Fruit fly (Drosophila melanogaster) whole organism, pupa: Measurements from ENCODE around the gene CG17196.

Source experiments
- CG10348 ChIP-seq: fragments of 200-800 bp; sonication (Bioruptor generic); IDR thresholded peaks from 2 replicates; pipeline ENCODE4 v1.3.6; 2022; ENCODE audit warnings: missing biosample characterization, missing genetic modification characterization
- CG12605 ChIP-seq: fragments of 200-800 bp; sonication (Bioruptor generic); IDR thresholded peaks from 2 replicates; pipeline ENCODE4 v1.3.6; 2022; ENCODE audit warnings: missing biosample characterization, missing genetic modification characterization
- CG13204 ChIP-seq: fragments of 200-800 bp; sonication (Bioruptor generic); optimal IDR thresholded peaks from 2 replicates; lab custom pipeline; 2018; ENCODE audit warnings: missing biosample characterization, mild to moderate bottlenecking, missing genetic modification characterization, moderate library complexity
- CG14655 ChIP-seq: fragments of 200-800 bp; sonication (Bioruptor generic); optimal IDR thresholded peaks from 3 replicates; lab custom pipeline; 2017; ENCODE audit warnings: mild to moderate bottlenecking, missing biosample characterization, missing genetic modification reagents, missing genetic modification characterization
- CG15710 ChIP-seq: fragments of 200-800 bp; sonication (Bioruptor generic); optimal IDR thresholded peaks from 2 replicates; lab custom pipeline; 2018; ENCODE audit warnings: missing biosample characterization, mild to moderate bottlenecking, missing genetic modification characterization, moderate library complexity
- CG17806 ChIP-seq: fragments of 200-800 bp; sonication (Bioruptor generic); optimal IDR thresholded peaks from 2 replicates; lab custom pipeline; 2018; ENCODE audit warnings: missing biosample characterization, mild to moderate bottlenecking, missing genetic modification characterization, moderate library complexity
- CG32121 ChIP-seq: fragments of 200-800 bp; sonication (Bioruptor generic); IDR thresholded peaks from 2 replicates; pipeline ENCODE4 v1.3.6; 2022; ENCODE audit warnings: missing biosample characterization, missing genetic modification characterization
- CG34367 ChIP-seq: fragments of 200-800 bp; sonication (Bioruptor generic); optimal IDR thresholded peaks from 2 replicates; lab custom pipeline; 2018; ENCODE audit warnings: missing biosample characterization, mild to moderate bottlenecking, missing genetic modification characterization
- CG4496 ChIP-seq: fragments of 200-800 bp; sonication (Bioruptor generic); IDR thresholded peaks from 3 replicates; pipeline ENCODE4 v1.3.6; 2022; ENCODE audit warnings: missing biosample characterization, missing genetic modification characterization
- CG8159 ChIP-seq: fragments of 200-800 bp; sonication (Bioruptor generic); optimal IDR thresholded peaks from 3 replicates; lab custom pipeline; 2018; ENCODE audit warnings: missing biosample characterization, mild to moderate bottlenecking, missing genetic modification characterization, moderate library complexity
- CG8301 ChIP-seq: fragments of 200-800 bp; sonication (Bioruptor generic); optimal IDR thresholded peaks from 2 replicates; lab custom pipeline; 2018; ENCODE audit warnings: missing biosample characterization, mild to moderate bottlenecking, missing genetic modification characterization
- CG9948 ChIP-seq: fragments of 200-800 bp; sonication (Bioruptor generic); optimal IDR thresholded peaks from 2 replicates; lab custom pipeline; 2018; ENCODE audit warnings: missing biosample characterization, mild to moderate bottlenecking, missing genetic modification characterization, moderate library complexity
- D1 ChIP-seq: fragments of 200-800 bp; sonication (Bioruptor generic); optimal IDR thresholded peaks from 2 replicates; lab custom pipeline; 2018; ENCODE audit warnings: missing biosample characterization, mild to moderate bottlenecking, missing genetic modification characterization, moderate library complexity
- EcR ChIP-seq: fragments of 200-800 bp; sonication (Bioruptor generic); optimal IDR thresholded peaks from 3 replicates; lab custom pipeline; 2019; ENCODE audit warnings: missing biosample characterization, missing genetic modification characterization, mild to moderate bottlenecking, moderate library complexity, missing genetic modification reagents
- Ets98B ChIP-seq: fragments of 200-800 bp; sonication (Bioruptor generic); IDR thresholded peaks from 2 replicates; pipeline ENCODE4 v1.3.6; 2022; ENCODE audit warnings: missing biosample characterization, missing genetic modification characterization
- Pif1A ChIP-seq: fragments of 200-800 bp; sonication (Bioruptor generic); optimal IDR thresholded peaks from 3 replicates; lab custom pipeline; 2016; ENCODE audit warnings: missing biosample characterization, missing genetic modification characterization
- Pif1B ChIP-seq: fragments of 200-800 bp; sonication (Bioruptor generic); optimal IDR thresholded peaks from 3 replicates; lab custom pipeline; 2016; ENCODE audit warnings: missing biosample characterization, missing genetic modification characterization
- Snoo ChIP-seq: fragments of 200-800 bp; sonication (Bioruptor generic); optimal IDR thresholded peaks from 3 replicates; lab custom pipeline; 2017; ENCODE audit warnings: missing biosample characterization, mild to moderate bottlenecking, missing genetic modification characterization, inconsistent platforms
- fd96Ca ChIP-seq: fragments of 200-800 bp; sonication (Bioruptor generic); IDR thresholded peaks from 3 replicates; pipeline ENCODE4 v1.3.6; 2022; ENCODE audit warnings: missing biosample characterization, missing genetic modification characterization
- gl ChIP-seq: fragments of 200-800 bp; sonication (Bioruptor generic); optimal IDR thresholded peaks from 2 replicates; lab custom pipeline; 2018; ENCODE audit warnings: missing biosample characterization, mild to moderate bottlenecking, missing genetic modification characterization
- rn ChIP-seq: fragments of 200-800 bp; sonication (Bioruptor generic); IDR thresholded peaks from 2 replicates; pipeline ENCODE4 v1.3.6; 2022; ENCODE audit warnings: missing biosample characterization, missing genetic modification characterization

CG17196 gene

DNA sequence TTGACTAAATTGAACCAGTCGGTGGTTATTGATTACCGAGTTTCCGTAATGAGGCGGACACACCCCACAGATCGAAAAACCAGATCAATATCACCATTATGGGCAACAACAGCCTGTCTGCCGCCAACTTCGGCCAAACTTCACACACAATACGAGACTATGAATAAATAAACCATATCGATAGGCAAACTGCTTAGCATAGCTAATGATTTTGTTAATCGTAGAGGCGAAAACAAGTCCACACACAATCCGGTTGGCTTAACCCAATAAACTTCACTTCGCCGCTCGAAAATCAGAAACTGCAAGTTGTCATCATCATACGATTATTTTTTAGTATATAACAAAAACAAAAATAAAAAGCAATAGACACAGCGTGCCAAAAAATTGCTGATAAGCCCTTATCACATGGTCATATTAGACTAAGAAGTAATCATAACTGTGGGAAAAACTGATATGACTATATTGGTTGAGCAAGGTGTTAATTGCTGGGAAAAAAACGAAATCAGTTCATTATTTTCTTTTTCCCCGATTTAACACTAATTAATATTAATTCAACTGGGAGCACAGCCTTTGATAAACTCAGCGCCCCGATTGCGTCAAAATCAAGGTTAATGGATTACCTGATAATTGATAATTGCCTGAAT is 20.1 kb downstream of the CG17196 start:
- TF ChIP-seq CG34367 (tag; lab: Kevin White, UChicago): no peak
- TF ChIP-seq Ets98B: no peak
- no peak for TF ChIP-seq Pif1B (GFP tag; lab: Kevin White, UChicago)
- TF ChIP-seq EcR (GFP tag; lab: Kevin White, UChicago): no peak
- no peak for TF ChIP-seq CG32121 (GFP tag; lab: Robert Waterston, UW)
- TF ChIP-seq fd96Ca (GFP tag; lab: Robert Waterston, UW): no peak
- no peak for TF ChIP-seq CG8301 (tag; lab: Kevin White, UChicago)
- TF ChIP-seq CG12605: no peak
- no peak for TF ChIP-seq CG10348 (GFP tag; lab: Robert Waterston, UW)
- TF ChIP-seq CG9948 (tag; lab: Kevin White, UChicago): no peak
- TF ChIP-seq gl (tag; lab: Kevin White, UChicago): no peak
- no peak for TF ChIP-seq rn (GFP tag; lab: Robert Waterston, UW)
- TF ChIP-seq Snoo (tag; lab: Kevin White, UChicago): no peak
- no peak for TF ChIP-seq D1 (tag; lab: Kevin White, UChicago)
- no peak for TF ChIP-seq CG13204 (GFP tag; lab: Kevin White, UChicago)
- no peak for TF ChIP-seq CG8159 (tag; lab: Kevin White, UChicago)
- TF ChIP-seq CG14655: no peak
- TF ChIP-seq CG15710 (tag; lab: Kevin White, UChicago): no peak
- no peak for TF ChIP-seq Pif1A (GFP tag; lab: Kevin White, UChicago)
- no peak for TF ChIP-seq CG17806 (tag; lab: Kevin White, UChicago)

- TF ChIP-seq CG14655 (peak; percentile 3), EcR (GFP tag; lab: Kevin White, UChicago) (no peak), CG13204 (GFP tag; lab: Kevin White, UChicago) (no peak)
These were observed 21.1 kb downstream of the CG17196 start for dm6 chr3R:25754844-25755429.

DNA sequence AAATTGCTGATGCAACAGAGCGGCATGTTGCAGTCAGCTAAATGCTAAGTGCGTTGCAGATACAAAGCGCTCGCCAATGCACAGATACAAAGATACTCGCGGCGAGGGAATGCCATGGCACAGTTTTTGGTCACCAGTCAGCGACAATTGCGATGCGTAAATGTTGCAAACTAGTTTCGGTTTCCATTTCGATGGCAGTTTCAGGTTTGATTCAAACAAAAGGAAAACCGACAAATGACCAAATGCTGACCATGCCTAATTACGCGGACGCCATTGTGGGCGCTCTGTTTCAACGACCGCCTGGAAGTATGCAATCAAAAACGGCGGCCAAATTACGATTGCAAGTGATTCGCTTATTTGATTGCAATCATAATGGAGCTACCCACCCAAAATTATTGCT is 22.2 kb downstream of the CG17196 start:
- 0 out of 2 replicates have a peak, but pooled peaks have one; percentile 22 for TF ChIP-seq Ets98B
- peak; percentile 55; the same call in 1 of the 3 replicates for TF ChIP-seq CG4496 (GFP tag; lab: Robert Waterston, UW)
- no peak for TF ChIP-seq Snoo (tag; lab: Kevin White, UChicago)
- TF ChIP-seq Pif1B (GFP tag; lab: Kevin White, UChicago): no peak
- no peak for TF ChIP-seq CG15710 (tag; lab: Kevin White, UChicago)
- no peak for TF ChIP-seq CG13204 (GFP tag; lab: Kevin White, UChicago)
- no peak for TF ChIP-seq CG17806 (tag; lab: Kevin White, UChicago)
- no peak for TF ChIP-seq CG14655
- no peak for TF ChIP-seq CG12605
- TF ChIP-seq rn (GFP tag; lab: Robert Waterston, UW): no peak
- TF ChIP-seq EcR (GFP tag; lab: Kevin White, UChicago): no peak
- TF ChIP-seq fd96Ca (GFP tag; lab: Robert Waterston, UW): peak; percentile 24; the same call in 1 of the 3 replicates
- TF ChIP-seq CG34367 (tag; lab: Kevin White, UChicago): no peak
- no peak for TF ChIP-seq D1 (tag; lab: Kevin White, UChicago)
- no peak for TF ChIP-seq CG10348 (GFP tag; lab: Robert Waterston, UW)
- TF ChIP-seq CG8159 (tag; lab: Kevin White, UChicago): no peak
- TF ChIP-seq CG9948 (tag; lab: Kevin White, UChicago): no peak

dm6 chr3R:25740348-25740751 is 35.7 kb downstream of the CG17196 start, which contains the start of gene LpR2:
Gene LpR2, minus strand, starts transcription at chr3R:25740465.
- peak; percentile 9 for TF ChIP-seq gl (tag; lab: Kevin White, UChicago)
- no peak for TF ChIP-seq D1 (tag; lab: Kevin White, UChicago)
- no peak for TF ChIP-seq CG34367 (tag; lab: Kevin White, UChicago)
- peak; percentile 49; the same call in 1 of the 2 replicates for TF ChIP-seq CG32121 (GFP tag; lab: Robert Waterston, UW)
- TF ChIP-seq Ets98B: peak; percentile 65
- no peak for TF ChIP-seq EcR (GFP tag; lab: Kevin White, UChicago)
- peak; percentile 71 for TF ChIP-seq CG12605
- TF ChIP-seq CG4496 (GFP tag; lab: Robert Waterston, UW): peak; percentile 66; the same call in 2 of the 3 replicates
- TF ChIP-seq rn (GFP tag; lab: Robert Waterston, UW): no peak
- no peak for TF ChIP-seq CG8301 (tag; lab: Kevin White, UChicago)
- no peak for TF ChIP-seq CG9948 (tag; lab: Kevin White, UChicago)
- TF ChIP-seq Pif1A (GFP tag; lab: Kevin White, UChicago): no peak
- TF ChIP-seq, all 21 proteins: peak for 5

DNA sequence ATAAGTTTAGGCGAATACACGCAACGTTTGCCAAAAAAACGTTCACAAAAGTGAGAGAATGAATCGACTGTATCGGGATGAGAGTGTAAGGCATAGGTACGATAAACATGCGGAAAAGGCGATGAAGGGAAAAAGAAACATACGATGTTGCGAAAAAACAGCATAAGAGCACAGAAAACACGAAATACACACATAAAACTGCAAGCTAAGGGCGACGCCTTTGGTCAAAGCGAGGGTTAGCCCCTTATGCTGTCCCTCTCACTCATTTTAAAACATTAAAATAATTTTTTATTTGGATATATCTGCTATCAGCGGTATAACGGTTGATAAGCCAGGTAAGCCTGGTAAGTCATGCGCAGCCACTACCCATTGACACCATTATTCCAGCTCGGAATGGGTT is 36.3 kb downstream of the CG17196 start:
- no peak for TF ChIP-seq CG13204 (GFP tag; lab: Kevin White, UChicago)
- no peak for TF ChIP-seq rn (GFP tag; lab: Robert Waterston, UW)
- no peak for TF ChIP-seq CG14655
- TF ChIP-seq CG34367 (tag; lab: Kevin White, UChicago): no peak
- no peak for TF ChIP-seq CG9948 (tag; lab: Kevin White, UChicago)
- TF ChIP-seq CG17806 (tag; lab: Kevin White, UChicago): no peak
- TF ChIP-seq CG15710 (tag; lab: Kevin White, UChicago): no peak
- TF ChIP-seq CG12605: no peak
- no peak for TF ChIP-seq CG8159 (tag; lab: Kevin White, UChicago)
- TF ChIP-seq CG4496 (GFP tag; lab: Robert Waterston, UW): no peak
- no peak for TF ChIP-seq Ets98B
- no peak for TF ChIP-seq gl (tag; lab: Kevin White, UChicago)
- no peak for TF ChIP-seq CG32121 (GFP tag; lab: Robert Waterston, UW)
